Worm (Caenorhabditis elegans): ENCODE measurements around the gene his-37.

The his-37 gene

ce11 chrV:9563585-9563984 is 16.7 kb downstream of the his-37 start:
- TF ChIP-seq ztf-29 (GFP tag; IDR thresholded peaks at IDR 0.05) (no peak), med-1 (GFP tag; optimal IDR thresholded peaks at IDR 0.05; ENCODE audit: insufficient read depth) (no peak), tab-1 (GFP tag; IDR thresholded peaks at IDR 0.05) (no peak), T22C8.4 (GFP tag; IDR thresholded peaks at IDR 0.05) (no peak), cog-1 (tag; optimal IDR thresholded peaks at IDR 0.05) (no peak), flt-1 (GFP tag; IDR thresholded peaks at IDR 0.05) (no peak), ztf-23 (GFP tag; IDR thresholded peaks at IDR 0.05) (no peak), klf-2 (GFP tag; conservative IDR thresholded peaks at IDR 0.05) (no peak), ref-1 (GFP tag; conservative IDR thresholded peaks at IDR 0.05) (no peak)

ce11 chrV:9568707-9569106 is 21.8 kb downstream of the his-37 start, which contains the start of gene F25B3.4:
F25B3.4 (minus strand) TSS chrV:9568807.
- TF ChIP-seq flt-1 (GFP tag; IDR thresholded peaks at IDR 0.05) (no peak), ztf-23 (GFP tag; IDR thresholded peaks at IDR 0.05) (no peak), cog-1 (tag; optimal IDR thresholded peaks at IDR 0.05) (no peak), med-1 (GFP tag; optimal IDR thresholded peaks at IDR 0.05; ENCODE audit: insufficient read depth) (no peak), ztf-29 (GFP tag; IDR thresholded peaks at IDR 0.05) (no peak), tab-1 (GFP tag; IDR thresholded peaks at IDR 0.05) (no peak), klf-2 (GFP tag; conservative IDR thresholded peaks at IDR 0.05) (no peak), ref-1 (GFP tag; conservative IDR thresholded peaks at IDR 0.05) (no peak), T22C8.4 (GFP tag; IDR thresholded peaks at IDR 0.05) (no peak)

- TF ChIP-seq flt-1 (GFP tag; IDR thresholded peaks at IDR 0.05) (no peak), klf-2 (GFP tag; conservative IDR thresholded peaks at IDR 0.05) (no peak), T22C8.4 (GFP tag; IDR thresholded peaks at IDR 0.05) (no peak), ztf-29 (GFP tag; IDR thresholded peaks at IDR 0.05) (no peak), med-1 (GFP tag; optimal IDR thresholded peaks at IDR 0.05; ENCODE audit: insufficient read depth) (no peak), ref-1 (GFP tag; conservative IDR thresholded peaks at IDR 0.05) (no peak), tab-1 (GFP tag; IDR thresholded peaks at IDR 0.05) (no peak), ztf-23 (GFP tag; IDR thresholded peaks at IDR 0.05) (no peak), cog-1 (tag; optimal IDR thresholded peaks at IDR 0.05) (no peak)
Measured at ce11 chrV:9570197-9570596, 23.3 kb downstream of the his-37 start, which contains the start of gene F25B3.5. F25B3.5 (minus strand) TSS chrV:9570297.

ce11 chrV:9571056-9571455 is 24.2 kb downstream of the his-37 start:
- no peak for TF ChIP-seq flt-1 (GFP tag; IDR thresholded peaks at IDR 0.05)
- no peak for TF ChIP-seq cog-1 (tag; optimal IDR thresholded peaks at IDR 0.05)
- TF ChIP-seq T22C8.4 (GFP tag; IDR thresholded peaks at IDR 0.05), result no peak
- no peak for TF ChIP-seq ztf-23 (GFP tag; IDR thresholded peaks at IDR 0.05)

- TF ChIP-seq tab-1 (GFP tag; IDR thresholded peaks at IDR 0.05) (no peak), ref-1 (GFP tag; conservative IDR thresholded peaks at IDR 0.05) (no peak), med-1 (GFP tag; optimal IDR thresholded peaks at IDR 0.05; ENCODE audit: insufficient read depth) (no peak), ztf-23 (GFP tag; IDR thresholded peaks at IDR 0.05) (no peak), klf-2 (GFP tag; conservative IDR thresholded peaks at IDR 0.05) (no peak), flt-1 (GFP tag; IDR thresholded peaks at IDR 0.05) (no peak), ztf-29 (GFP tag; IDR thresholded peaks at IDR 0.05) (no peak), T22C8.4 (GFP tag; IDR thresholded peaks at IDR 0.05) (no peak)
Measured at ce11 chrV:9571673-9572072, 24.8 kb downstream of the his-37 start.

- TF ChIP-seq ref-1 (GFP tag; conservative IDR thresholded peaks at IDR 0.05) (no peak), cog-1 (tag; optimal IDR thresholded peaks at IDR 0.05) (no peak), ztf-23 (GFP tag; IDR thresholded peaks at IDR 0.05) (no peak), T22C8.4 (GFP tag; IDR thresholded peaks at IDR 0.05) (no peak), flt-1 (GFP tag; IDR thresholded peaks at IDR 0.05) (no peak), klf-2 (GFP tag; conservative IDR thresholded peaks at IDR 0.05) (no peak), ztf-29 (GFP tag; IDR thresholded peaks at IDR 0.05) (no peak), tab-1 (GFP tag; IDR thresholded peaks at IDR 0.05) (no peak), med-1 (GFP tag; optimal IDR thresholded peaks at IDR 0.05; ENCODE audit: insufficient read depth) (no peak)
Measured at ce11 chrV:9576991-9577390, 30.1 kb downstream of the his-37 start, which contains the start of gene F25B3.2. F25B3.2 (plus strand) TSS chrV:9577291.

- 0 out of 2 replicates have a peak, but pooled peaks have one; percentile 34 for TF ChIP-seq klf-2 (GFP tag; conservative IDR thresholded peaks at IDR 0.05)
- no peak for TF ChIP-seq T22C8.4 (GFP tag; IDR thresholded peaks at IDR 0.05)
- TF ChIP-seq cog-1 (tag; optimal IDR thresholded peaks at IDR 0.05), result peak; percentile 55
- TF ChIP-seq med-1 (GFP tag; optimal IDR thresholded peaks at IDR 0.05; ENCODE audit: insufficient read depth), result peak; percentile 89
- peak; percentile 82 for TF ChIP-seq ztf-23 (GFP tag; IDR thresholded peaks at IDR 0.05)
- peak; percentile 84 for TF ChIP-seq flt-1 (GFP tag; IDR thresholded peaks at IDR 0.05)
- TF ChIP-seq ztf-29 (GFP tag; IDR thresholded peaks at IDR 0.05), result peak; percentile 80; the same call in 1 of the 2 replicates
- TF ChIP-seq ref-1 (GFP tag; conservative IDR thresholded peaks at IDR 0.05), result no peak
- no peak for TF ChIP-seq tab-1 (GFP tag; IDR thresholded peaks at IDR 0.05)
Measured at ce11 chrV:9582594-9583322, 35.9 kb downstream of the his-37 start, which contains the start of gene rtfo-1. rtfo-1 (minus strand) TSS chrV:9582644.

ce11 chrV:9583323-9583644 is 36.4 kb downstream of the his-37 start, which contains the start of gene K09G1.1:
K09G1.1 (plus strand) TSS chrV:9583545.
- TF ChIP-seq cog-1 (tag; optimal IDR thresholded peaks at IDR 0.05) (no peak), ztf-29 (GFP tag; IDR thresholded peaks at IDR 0.05) (no peak), med-1 (GFP tag; optimal IDR thresholded peaks at IDR 0.05; ENCODE audit: insufficient read depth) (no peak), ztf-23 (GFP tag; IDR thresholded peaks at IDR 0.05) (no peak), flt-1 (GFP tag; IDR thresholded peaks at IDR 0.05) (no peak), ref-1 (GFP tag; conservative IDR thresholded peaks at IDR 0.05) (no peak), klf-2 (GFP tag; conservative IDR thresholded peaks at IDR 0.05) (no peak), T22C8.4 (GFP tag; IDR thresholded peaks at IDR 0.05) (no peak)

- TF ChIP-seq med-1 (GFP tag; optimal IDR thresholded peaks at IDR 0.05; ENCODE audit: insufficient read depth) (no peak), ref-1 (GFP tag; conservative IDR thresholded peaks at IDR 0.05) (no peak), ztf-29 (GFP tag; IDR thresholded peaks at IDR 0.05) (no peak)
Measured at ce11 chrV:9584263-9584662, 37.4 kb downstream of the his-37 start.

- TF ChIP-seq klf-2 (GFP tag; conservative IDR thresholded peaks at IDR 0.05) (no peak), ref-1 (GFP tag; conservative IDR thresholded peaks at IDR 0.05) (no peak), ztf-23 (GFP tag; IDR thresholded peaks at IDR 0.05) (no peak), ztf-29 (GFP tag; IDR thresholded peaks at IDR 0.05) (no peak), tab-1 (GFP tag; IDR thresholded peaks at IDR 0.05) (no peak), cog-1 (tag; optimal IDR thresholded peaks at IDR 0.05) (no peak)
Measured at ce11 chrV:9587619-9588018, 40.7 kb downstream of the his-37 start.

All from whole organism, midembryonic.